Worm (Caenorhabditis elegans) whole organism, L4/young adult: ENCODE data around the gene fbxb-48.

Experiments
- W03F9.2 ChIP-seq: fragments of 150-350 bp; optimal IDR thresholded peaks from 2 replicates; lab custom pipeline; 2014; ENCODE audit warnings: missing biosample characterization, missing genetic modification characterization
- dao-5 ChIP-seq: sonication (generic microtip); optimal IDR thresholded peaks from 2 replicates; lab custom pipeline; 2016; ENCODE audit warnings: missing genotype, missing genetic modification characterization, moderate library complexity, missing compliant biosample characterization
- him-1 ChIP-seq: sonication (generic microtip); optimal IDR thresholded peaks from 2 replicates; lab custom pipeline; 2016; ENCODE audit warnings: missing genotype, missing genetic modification reagents, missing genetic modification characterization, missing compliant biosample characterization

fbxb-48 gene

DNA sequence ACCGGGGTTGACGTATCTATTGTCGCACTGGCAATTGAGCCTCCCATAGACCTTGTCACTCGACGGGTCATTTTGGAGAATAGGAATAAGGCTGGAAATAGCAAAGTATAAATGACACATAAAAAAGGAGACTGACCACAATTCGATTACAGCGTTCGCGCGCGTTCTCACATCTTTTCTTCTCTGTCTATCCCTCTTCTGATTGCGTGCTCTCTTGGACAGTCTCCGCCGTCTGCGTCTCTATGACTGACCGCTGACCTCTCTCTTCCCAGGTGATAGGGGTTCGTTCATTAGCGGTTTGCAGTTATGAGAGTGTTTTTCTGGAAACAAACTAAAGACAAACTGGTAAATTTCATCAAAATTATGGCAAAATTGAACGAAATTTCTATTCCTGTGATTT, 17.3 kb upstream of the fbxb-48 start, which contains the start of gene ceh-83:
Gene ceh-83 (minus strand): TSS at position 181 of the 400 bp plus-strand sequence.
- TF ChIP-seq dao-5 (no peak), him-1 (tag; lab: Kevin White, UChicago) (no peak), W03F9.2 (tag; lab: Kevin White, UChicago) (no peak)

DNA sequence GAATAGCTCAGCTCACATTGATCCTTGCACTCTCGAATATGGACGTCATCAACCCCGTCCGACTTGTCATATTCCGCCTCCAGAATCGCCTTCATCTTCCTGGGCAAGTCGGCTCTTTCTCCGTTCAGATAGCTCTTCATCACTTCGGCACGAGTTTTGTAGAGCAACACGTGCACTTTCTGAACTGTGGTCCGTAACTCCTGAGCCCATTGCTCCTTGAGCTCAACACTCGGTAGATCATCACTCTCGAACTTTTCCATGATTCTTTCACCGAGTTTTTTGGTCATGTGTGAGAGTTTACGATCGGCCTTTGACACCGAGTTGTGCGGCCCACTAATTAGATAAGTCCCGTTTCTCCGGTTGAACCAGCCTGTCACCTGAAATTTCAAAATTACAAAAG, 16.1 kb upstream of the fbxb-48 start:
- TF ChIP-seq W03F9.2 (tag; lab: Kevin White, UChicago) = no peak
- TF ChIP-seq him-1 (tag; lab: Kevin White, UChicago) = no peak
- no peak for TF ChIP-seq dao-5

DNA sequence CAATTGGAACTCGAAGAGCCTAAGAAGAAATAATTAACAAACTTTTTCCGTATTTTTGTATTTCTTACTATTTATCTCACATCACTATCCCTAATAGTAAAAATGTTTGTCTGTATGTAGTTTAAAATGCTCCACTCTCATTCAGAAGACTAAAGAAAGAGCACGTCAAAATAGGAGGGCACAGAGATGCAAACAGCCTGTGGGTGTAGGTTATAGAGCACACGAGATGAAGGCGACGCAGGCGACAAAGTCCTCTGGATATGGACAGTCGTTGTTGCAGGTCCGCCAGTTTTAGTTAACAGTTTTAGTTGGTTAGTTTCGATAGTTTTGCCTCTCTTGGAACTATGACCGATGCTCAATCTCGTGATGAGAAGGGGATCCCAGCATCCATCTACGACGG, 12.9 kb upstream of the fbxb-48 start, which contains the start of gene ceh-82:
Gene ceh-82 (plus strand): TSS at position 301 of the 400 bp plus-strand sequence.
- TF ChIP-seq him-1 (tag; lab: Kevin White, UChicago) (no peak), dao-5 (no peak), W03F9.2 (tag; lab: Kevin White, UChicago) (no peak)

DNA sequence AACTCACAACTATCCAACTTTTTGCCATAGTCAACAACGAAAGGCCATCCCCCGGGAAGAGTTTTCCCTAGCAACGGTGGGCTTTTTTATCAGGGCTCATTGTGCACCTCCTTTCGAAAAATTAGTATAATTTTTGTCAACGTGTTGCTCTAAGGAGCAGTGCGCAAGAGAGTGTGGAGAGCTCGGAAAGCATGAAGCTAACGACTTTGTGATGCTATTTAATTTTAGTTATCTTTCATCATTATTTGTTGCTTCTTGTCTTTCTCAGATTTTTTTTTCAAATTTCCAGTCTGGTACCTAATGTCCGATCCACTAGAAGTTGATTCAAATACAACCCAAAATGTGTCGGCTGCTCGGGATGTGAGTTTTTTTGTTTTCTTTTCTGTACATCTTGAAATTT, 11.1 kb upstream of the fbxb-48 start, which contains the start of gene ceh-81:
Gene ceh-81 (plus strand): TSS at position 301 of the 400 bp plus-strand sequence.
- TF ChIP-seq W03F9.2 (tag; lab: Kevin White, UChicago) (no peak), him-1 (tag; lab: Kevin White, UChicago) (no peak), dao-5 (no peak)

DNA sequence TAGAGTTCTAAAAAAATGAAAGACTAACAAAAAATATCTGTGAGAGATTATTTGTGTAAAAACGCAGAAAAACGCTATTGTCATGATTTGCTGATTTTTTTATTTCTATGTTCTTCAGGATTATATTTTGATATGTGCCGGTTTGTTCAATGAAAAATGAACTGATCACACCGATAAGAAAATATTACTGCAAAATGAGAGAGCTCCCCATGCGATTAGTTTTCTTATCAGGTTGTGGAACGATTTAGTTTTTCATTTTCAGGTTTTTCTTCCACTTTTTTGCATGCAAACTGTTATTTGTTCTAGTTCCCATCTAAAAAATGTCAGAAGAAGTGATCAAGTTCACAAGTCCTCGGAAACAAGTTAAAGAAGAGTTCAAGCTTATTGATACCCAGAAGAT, 9.2 kb upstream of the fbxb-48 start, which contains the start of gene btb-9:
Gene btb-9 (plus strand): TSS at position 254 of the 400 bp plus-strand sequence.
- TF ChIP-seq dao-5 (no peak), him-1 (tag; lab: Kevin White, UChicago) (no peak), W03F9.2 (tag; lab: Kevin White, UChicago) (no peak)

DNA sequence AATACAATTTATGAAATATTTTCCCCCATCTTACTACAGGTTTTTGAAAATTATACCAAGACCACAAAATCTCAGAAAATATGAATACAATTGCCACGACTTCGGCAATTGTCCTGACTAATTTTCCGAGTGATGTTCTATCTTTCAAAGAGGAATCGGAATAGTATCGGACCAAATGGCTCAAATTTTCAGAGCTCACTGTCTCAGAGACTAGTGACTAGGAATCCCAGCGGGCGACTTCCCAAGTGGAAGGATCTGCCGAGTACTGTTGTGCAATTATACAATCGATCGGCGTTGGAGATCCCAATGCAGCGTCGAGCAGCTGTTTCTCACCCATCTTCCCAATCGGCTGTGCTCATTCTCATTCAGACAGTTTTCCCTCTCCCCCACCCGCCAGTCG, 6.7 kb upstream of the fbxb-48 start, which contains the start of gene F45C12.17:
Gene F45C12.17 (plus strand): TSS at position 377 of the 400 bp plus-strand sequence.
- no peak for TF ChIP-seq dao-5
- no peak for TF ChIP-seq W03F9.2 (tag; lab: Kevin White, UChicago)
- no peak for TF ChIP-seq him-1 (tag; lab: Kevin White, UChicago)

DNA sequence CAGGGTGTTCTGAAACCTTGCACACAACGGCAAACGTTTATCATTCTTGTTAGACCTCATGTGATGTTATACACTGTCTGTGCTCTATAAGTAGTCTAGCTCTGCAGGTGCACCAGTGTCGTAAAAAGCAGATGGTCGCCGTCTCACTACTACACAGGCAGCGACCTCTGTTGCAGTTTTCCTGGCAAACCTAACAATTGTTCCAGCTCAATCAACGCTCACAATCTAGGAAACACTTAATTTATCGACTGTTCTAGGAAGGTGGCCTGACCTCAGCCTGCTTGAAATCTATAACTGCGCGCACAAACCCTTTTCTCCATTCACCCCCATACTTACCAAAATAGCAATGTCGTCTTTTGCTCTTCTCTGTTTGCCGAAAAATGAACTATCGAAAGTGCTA, 5.3 kb upstream of the fbxb-48 start, which contains the start of gene fbxb-11:
Gene fbxb-11 (plus strand): TSS at position 301 of the 400 bp plus-strand sequence.
- TF ChIP-seq him-1 (tag; lab: Kevin White, UChicago) (no peak), dao-5 (no peak), W03F9.2 (tag; lab: Kevin White, UChicago) (no peak)

DNA sequence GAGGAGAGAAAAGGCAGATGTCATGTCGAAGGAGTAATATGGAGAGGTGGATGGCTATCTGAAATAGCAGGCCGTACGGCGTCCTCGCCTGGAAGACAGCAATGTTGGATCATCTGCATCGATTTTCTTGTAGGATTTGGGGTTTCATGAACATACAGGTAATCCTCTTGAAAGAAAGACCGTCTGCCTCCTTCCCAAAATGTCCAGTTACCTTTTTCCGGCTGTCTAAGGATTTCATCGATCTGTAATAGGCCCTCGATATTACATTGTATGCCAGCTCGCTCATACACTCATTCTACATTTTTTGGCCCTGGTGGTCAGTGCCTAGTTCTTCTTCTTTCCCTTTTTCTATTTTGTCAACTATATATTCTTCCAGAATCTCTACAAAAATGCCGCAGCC, 3.3 kb upstream of the fbxb-48 start, which contains the start of the genes fbxb-5 and btb-8:
Gene fbxb-5 (minus strand): TSS at position 101 of the 400 bp plus-strand sequence.
Gene btb-8 (plus strand): TSS at position 377 of the 400 bp plus-strand sequence.
- no peak for TF ChIP-seq dao-5
- TF ChIP-seq him-1 (tag; lab: Kevin White, UChicago) = no peak
- TF ChIP-seq W03F9.2 (tag; lab: Kevin White, UChicago) = no peak

DNA sequence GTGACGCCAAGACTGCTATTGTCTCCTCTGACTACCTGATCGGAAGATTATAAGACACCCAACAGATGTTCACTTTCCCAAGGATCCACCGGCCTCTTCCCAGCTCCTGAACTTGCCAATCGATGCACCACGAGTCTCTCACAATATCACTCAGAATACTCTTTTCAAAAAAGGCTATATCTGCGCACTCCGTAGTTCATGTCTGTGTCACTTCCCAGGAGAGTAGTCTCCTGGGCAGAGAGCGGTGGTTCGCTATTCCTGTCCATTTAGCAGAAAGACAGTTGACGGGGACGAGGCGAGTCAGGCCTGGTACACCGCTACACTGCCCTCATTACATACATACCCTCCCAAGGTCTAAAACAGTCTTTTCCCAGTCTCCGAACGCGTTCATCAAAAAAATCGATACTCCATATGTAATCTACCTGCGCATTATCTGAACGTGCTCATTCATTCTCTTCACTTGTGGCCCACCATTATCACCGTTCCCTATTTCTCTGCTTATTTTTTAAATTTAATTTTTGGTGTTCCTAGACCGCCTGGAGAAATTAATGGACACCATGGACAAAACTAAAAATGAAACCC, 4.2 kb downstream of the fbxb-48 start, which contains the start of gene btb-6:
Gene btb-6 (plus strand): TSS at position 532 of the 582 bp plus-strand sequence.
- TF ChIP-seq W03F9.2 (tag; lab: Kevin White, UChicago) (no peak), dao-5 (no peak), him-1 (tag; lab: Kevin White, UChicago) (no peak)

DNA sequence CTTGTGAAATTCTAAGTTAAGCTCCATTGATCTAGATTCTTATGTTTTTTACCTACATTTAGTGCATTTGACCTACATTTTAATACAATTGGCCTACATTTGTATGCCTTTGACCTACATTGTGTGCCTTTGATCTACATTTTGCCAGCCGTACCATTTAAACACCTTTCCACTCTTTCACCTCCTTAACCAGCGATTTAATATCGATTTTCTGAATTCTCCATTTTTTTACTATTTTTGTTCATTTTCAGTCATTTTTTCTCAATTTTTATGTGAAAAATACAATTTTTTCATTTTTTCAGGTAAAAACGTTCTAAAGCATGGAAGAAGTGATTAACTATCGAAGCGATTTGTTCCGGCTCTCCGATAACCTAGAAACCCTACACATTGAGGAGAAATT, 6.1 kb downstream of the fbxb-48 start, which contains the start of gene btb-7:
Gene btb-7 (plus strand): TSS at position 301 of the 400 bp plus-strand sequence.
- TF ChIP-seq him-1 (tag; lab: Kevin White, UChicago) (no peak), W03F9.2 (tag; lab: Kevin White, UChicago) (no peak)

DNA sequence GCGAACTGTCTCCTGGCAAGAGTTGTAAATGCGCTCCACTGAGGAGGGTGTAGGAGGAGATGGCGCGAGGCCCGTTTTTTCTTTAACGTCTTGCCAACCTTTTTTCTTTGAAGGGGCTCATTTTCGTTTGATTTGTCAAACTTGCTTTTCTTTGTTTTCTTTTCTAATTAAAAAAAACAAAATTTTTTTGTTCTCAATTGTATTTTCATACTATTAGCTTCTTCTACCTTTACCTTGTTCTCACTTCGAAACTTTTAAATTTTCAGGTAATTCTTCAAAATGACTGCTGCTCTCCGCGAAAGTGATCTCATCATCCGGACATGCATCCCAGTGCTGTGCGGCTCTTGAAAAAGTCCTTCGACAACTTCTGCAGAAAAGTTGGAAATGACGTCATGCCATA, 9.1 kb downstream of the fbxb-48 start, which contains the start of gene fbxa-184:
Gene fbxa-184 (plus strand): TSS at position 301 of the 400 bp plus-strand sequence.
- TF ChIP-seq dao-5 = no peak
- no peak for TF ChIP-seq W03F9.2 (tag; lab: Kevin White, UChicago)
- no peak for TF ChIP-seq him-1 (tag; lab: Kevin White, UChicago)

DNA sequence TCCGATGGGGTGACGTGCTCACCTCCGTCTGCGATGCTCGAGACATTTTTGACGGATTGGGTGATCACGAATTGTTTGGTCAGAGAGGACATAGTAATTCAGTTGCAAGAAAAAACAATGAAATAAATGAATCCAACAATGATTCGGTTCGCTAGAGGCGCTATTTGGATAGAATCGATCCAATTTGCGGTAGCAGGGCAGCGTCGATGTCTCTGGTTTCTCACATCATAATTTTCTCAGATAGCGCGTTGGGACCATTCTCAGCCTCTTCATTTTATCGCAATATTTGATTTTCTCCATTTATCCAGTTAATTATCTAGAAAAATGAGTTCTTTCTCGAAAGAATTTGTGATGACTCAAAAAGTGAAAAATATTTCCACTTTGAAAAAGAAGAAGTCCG, 12.7 kb downstream of the fbxb-48 start, which contains the start of gene sdz-18:
Gene sdz-18 (minus strand): TSS at position 101 of the 400 bp plus-strand sequence.
- no peak for TF ChIP-seq him-1 (tag; lab: Kevin White, UChicago)
- TF ChIP-seq W03F9.2 (tag; lab: Kevin White, UChicago) = no peak
- TF ChIP-seq dao-5 = no peak

DNA sequence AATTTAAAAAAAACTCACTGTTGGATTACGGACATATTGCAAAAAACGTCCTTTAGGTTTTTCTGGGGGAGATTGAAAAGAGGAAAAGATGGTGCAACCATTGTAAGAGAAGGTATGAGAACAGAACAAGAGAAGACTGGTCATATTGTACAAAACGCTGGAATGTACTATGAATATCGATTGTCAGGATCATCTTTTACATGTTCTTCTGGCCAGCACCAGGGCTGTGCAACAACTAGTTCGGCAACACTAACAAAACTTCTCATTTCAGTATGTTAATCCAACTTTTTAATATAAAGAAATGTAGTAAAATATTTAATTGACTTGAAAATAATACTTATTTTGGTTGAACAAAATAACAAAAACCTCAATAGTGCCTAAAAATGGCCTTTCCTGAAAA, 15.7 kb downstream of the fbxb-48 start, which contains the start of gene fbxb-47:
Gene fbxb-47 (minus strand): TSS at position 101 of the 400 bp plus-strand sequence.
- TF ChIP-seq dao-5 (no peak), W03F9.2 (tag; lab: Kevin White, UChicago) (no peak), him-1 (tag; lab: Kevin White, UChicago) (no peak)

DNA sequence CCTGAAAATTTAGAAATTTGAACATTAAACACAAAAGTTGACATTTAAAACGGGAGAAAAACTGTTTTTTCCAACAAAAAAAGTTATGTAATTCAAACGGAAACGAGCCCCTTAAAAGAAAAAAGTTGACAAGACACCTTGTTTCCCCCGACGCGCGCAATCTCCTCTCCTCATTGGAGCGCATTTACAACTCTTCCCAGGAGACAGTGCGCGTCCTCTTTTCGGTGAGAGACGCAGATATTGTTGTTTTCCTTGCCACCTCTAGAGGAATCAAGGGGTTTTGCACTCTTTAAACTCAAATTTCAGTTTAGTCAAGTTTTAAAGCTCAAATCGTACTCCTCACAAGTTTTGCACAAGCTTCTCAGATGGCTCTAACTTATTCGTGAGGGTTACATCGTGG, 23.2 kb downstream of the fbxb-48 start, which contains the start of gene F58E1.13:
Gene F58E1.13 (minus strand): TSS at position 12 of the 400 bp plus-strand sequence.
- TF ChIP-seq dao-5 (no peak), him-1 (tag; lab: Kevin White, UChicago) (no peak)
